Worm (Caenorhabditis elegans): Measurements from ENCODE around the gene lron-12.

ce11 chrIII:12160929-12161328 lies 42.6 kb upstream of the lron-12 start:
- TF ChIP-seq lin-13 (GFP tag; optimal IDR thresholded peaks at IDR 0.05), result no peak
- TF ChIP-seq unc-39 (tag; optimal IDR thresholded peaks at IDR 0.05), result no peak
- no peak for TF ChIP-seq ceh-82 (tag; optimal IDR thresholded peaks at IDR 0.05)
- no peak for TF ChIP-seq lsy-2 (tag; optimal IDR thresholded peaks at IDR 0.05)
- TF ChIP-seq lin-11 (tag; optimal IDR thresholded peaks at IDR 0.05), result no peak
- no peak for TF ChIP-seq nhr-25 (tag; optimal IDR thresholded peaks at IDR 0.05)
- no peak for TF ChIP-seq dmd-4 (tag; optimal IDR thresholded peaks at IDR 0.05)
- TF ChIP-seq blmp-1 (tag; optimal IDR thresholded peaks at IDR 0.05; ENCODE audit: insufficient read depth), result no peak
- no peak for TF ChIP-seq skn-1 (tag; optimal IDR thresholded peaks at IDR 0.05)
- TF ChIP-seq unc-62 (GFP tag; optimal IDR thresholded peaks at IDR 0.05), result no peak
- TF ChIP-seq nhr-11 (tag; optimal IDR thresholded peaks at IDR 0.05), result no peak
- no peak for TF ChIP-seq alr-1 (tag; optimal IDR thresholded peaks at IDR 0.05)
- TF ChIP-seq snpc-4 (tag; optimal IDR thresholded peaks at IDR 0.05), result no peak
- no peak for TF ChIP-seq ama-1 (optimal IDR thresholded peaks at IDR 0.05)

All from whole organism, L2 larva.